Fruit fly (Drosophila melanogaster) whole organism, prepupa: Measurements from ENCODE around the gene Acbp2.

Experiments used
- Blimp-1 ChIP-seq: fragments of 200-800 bp; sonication (Bioruptor generic); optimal IDR thresholded peaks from 3 replicates; lab custom pipeline; 2017; ENCODE audit warnings: missing biosample characterization, missing genetic modification characterization, mild to moderate bottlenecking, moderate library complexity, missing genetic modification reagents
- CG9139 ChIP-seq: fragments of 200-800 bp; sonication (Bioruptor generic); optimal IDR thresholded peaks from 3 replicates; lab custom pipeline; 2017; ENCODE audit warnings: missing biosample characterization, mild to moderate bottlenecking, missing genetic modification characterization
- OdsH ChIP-seq: fragments of 200-800 bp; sonication (Bioruptor generic); optimal IDR thresholded peaks from 3 replicates; lab custom pipeline; 2016; ENCODE audit warnings: missing biosample characterization, missing genetic modification characterization
- achi ChIP-seq: fragments of 200-800 bp; sonication (Bioruptor generic); optimal IDR thresholded peaks from 3 replicates; lab custom pipeline; 2016; ENCODE audit warnings: missing biosample characterization, missing genetic modification characterization
- fd59A ChIP-seq: fragments of 200-800 bp; sonication (Bioruptor generic); optimal IDR thresholded peaks from 2 replicates; lab custom pipeline; 2017; ENCODE audit warnings: missing biosample characterization, mild to moderate bottlenecking, missing genetic modification characterization, missing genetic modification reagents

dm6 chr3L:7090764-7091163, 40.9 kb upstream of the Acbp2 start:
- TF ChIP-seq Blimp-1 (GFP tag; lab: Kevin White, UChicago) (no peak), OdsH (GFP tag; lab: Kevin White, UChicago) (peak; percentile 18), CG9139 (GFP tag; lab: Kevin White, UChicago) (no peak), fd59A (GFP tag; lab: Kevin White, UChicago) (no peak), achi (peak; percentile 39)
